Fruit fly (Drosophila melanogaster) whole organism, pupa: ENCODE results near the gene GATAd.

Experiments
- CG10348 ChIP-seq: fragments of 200-800 bp; sonication (Bioruptor generic); IDR thresholded peaks from 2 replicates; pipeline ENCODE4 v1.3.6; 2022; ENCODE audit warnings: missing biosample characterization, missing genetic modification characterization
- CG12605 ChIP-seq: fragments of 200-800 bp; sonication (Bioruptor generic); IDR thresholded peaks from 2 replicates; pipeline ENCODE4 v1.3.6; 2022; ENCODE audit warnings: missing biosample characterization, missing genetic modification characterization
- CG13204 ChIP-seq: fragments of 200-800 bp; sonication (Bioruptor generic); optimal IDR thresholded peaks from 2 replicates; lab custom pipeline; 2018; ENCODE audit warnings: missing biosample characterization, mild to moderate bottlenecking, missing genetic modification characterization, moderate library complexity
- CG14655 ChIP-seq: fragments of 200-800 bp; sonication (Bioruptor generic); optimal IDR thresholded peaks from 3 replicates; lab custom pipeline; 2017; ENCODE audit warnings: mild to moderate bottlenecking, missing biosample characterization, missing genetic modification reagents, missing genetic modification characterization
- CG15710 ChIP-seq: fragments of 200-800 bp; sonication (Bioruptor generic); optimal IDR thresholded peaks from 2 replicates; lab custom pipeline; 2018; ENCODE audit warnings: missing biosample characterization, mild to moderate bottlenecking, missing genetic modification characterization, moderate library complexity
- CG17806 ChIP-seq: fragments of 200-800 bp; sonication (Bioruptor generic); optimal IDR thresholded peaks from 2 replicates; lab custom pipeline; 2018; ENCODE audit warnings: missing biosample characterization, mild to moderate bottlenecking, missing genetic modification characterization, moderate library complexity
- CG32121 ChIP-seq: fragments of 200-800 bp; sonication (Bioruptor generic); IDR thresholded peaks from 2 replicates; pipeline ENCODE4 v1.3.6; 2022; ENCODE audit warnings: missing biosample characterization, missing genetic modification characterization
- CG34367 ChIP-seq: fragments of 200-800 bp; sonication (Bioruptor generic); optimal IDR thresholded peaks from 2 replicates; lab custom pipeline; 2018; ENCODE audit warnings: missing biosample characterization, mild to moderate bottlenecking, missing genetic modification characterization
- CG4496 ChIP-seq: fragments of 200-800 bp; sonication (Bioruptor generic); IDR thresholded peaks from 3 replicates; pipeline ENCODE4 v1.3.6; 2022; ENCODE audit warnings: missing biosample characterization, missing genetic modification characterization
- CG8159 ChIP-seq: fragments of 200-800 bp; sonication (Bioruptor generic); optimal IDR thresholded peaks from 3 replicates; lab custom pipeline; 2018; ENCODE audit warnings: missing biosample characterization, mild to moderate bottlenecking, missing genetic modification characterization, moderate library complexity
- CG8301 ChIP-seq: fragments of 200-800 bp; sonication (Bioruptor generic); optimal IDR thresholded peaks from 2 replicates; lab custom pipeline; 2018; ENCODE audit warnings: missing biosample characterization, mild to moderate bottlenecking, missing genetic modification characterization
- CG9948 ChIP-seq: fragments of 200-800 bp; sonication (Bioruptor generic); optimal IDR thresholded peaks from 2 replicates; lab custom pipeline; 2018; ENCODE audit warnings: missing biosample characterization, mild to moderate bottlenecking, missing genetic modification characterization, moderate library complexity
- D1 ChIP-seq: fragments of 200-800 bp; sonication (Bioruptor generic); optimal IDR thresholded peaks from 2 replicates; lab custom pipeline; 2018; ENCODE audit warnings: missing biosample characterization, mild to moderate bottlenecking, missing genetic modification characterization, moderate library complexity
- EcR ChIP-seq: fragments of 200-800 bp; sonication (Bioruptor generic); optimal IDR thresholded peaks from 3 replicates; lab custom pipeline; 2019; ENCODE audit warnings: missing biosample characterization, missing genetic modification characterization, mild to moderate bottlenecking, moderate library complexity, missing genetic modification reagents
- Ets98B ChIP-seq: fragments of 200-800 bp; sonication (Bioruptor generic); IDR thresholded peaks from 2 replicates; pipeline ENCODE4 v1.3.6; 2022; ENCODE audit warnings: missing biosample characterization, missing genetic modification characterization
- Pif1A ChIP-seq: fragments of 200-800 bp; sonication (Bioruptor generic); optimal IDR thresholded peaks from 3 replicates; lab custom pipeline; 2016; ENCODE audit warnings: missing biosample characterization, missing genetic modification characterization
- Pif1B ChIP-seq: fragments of 200-800 bp; sonication (Bioruptor generic); optimal IDR thresholded peaks from 3 replicates; lab custom pipeline; 2016; ENCODE audit warnings: missing biosample characterization, missing genetic modification characterization
- Snoo ChIP-seq: fragments of 200-800 bp; sonication (Bioruptor generic); optimal IDR thresholded peaks from 3 replicates; lab custom pipeline; 2017; ENCODE audit warnings: missing biosample characterization, mild to moderate bottlenecking, missing genetic modification characterization, inconsistent platforms
- fd96Ca ChIP-seq: fragments of 200-800 bp; sonication (Bioruptor generic); IDR thresholded peaks from 3 replicates; pipeline ENCODE4 v1.3.6; 2022; ENCODE audit warnings: missing biosample characterization, missing genetic modification characterization
- gl ChIP-seq: fragments of 200-800 bp; sonication (Bioruptor generic); optimal IDR thresholded peaks from 2 replicates; lab custom pipeline; 2018; ENCODE audit warnings: missing biosample characterization, mild to moderate bottlenecking, missing genetic modification characterization
- rn ChIP-seq: fragments of 200-800 bp; sonication (Bioruptor generic); IDR thresholded peaks from 2 replicates; pipeline ENCODE4 v1.3.6; 2022; ENCODE audit warnings: missing biosample characterization, missing genetic modification characterization

Gene GATAd

dm6 chr2L:10321036-10321583 is 12.4 kb upstream of the GATAd start:
- TF ChIP-seq fd96Ca (GFP tag; lab: Robert Waterston, UW) (no peak), Pif1A (GFP tag; lab: Kevin White, UChicago) (no peak), CG8301 (tag; lab: Kevin White, UChicago) (no peak), CG9948 (no peak), CG12605 (GFP tag; lab: Robert Waterston, UW) (no peak), CG32121 (GFP tag; lab: Robert Waterston, UW) (no peak), CG13204 (GFP tag; lab: Kevin White, UChicago) (no peak), Ets98B (GFP tag; lab: Robert Waterston, UW) (no peak), D1 (tag; lab: Kevin White, UChicago) (no peak), gl (no peak), EcR (GFP tag; lab: Kevin White, UChicago) (no peak), CG10348 (no peak), rn (GFP tag; lab: Robert Waterston, UW) (no peak), CG4496 (GFP tag; lab: Robert Waterston, UW) (no peak)
- TF ChIP-seq, all 21 proteins: peak for 0

DNA sequence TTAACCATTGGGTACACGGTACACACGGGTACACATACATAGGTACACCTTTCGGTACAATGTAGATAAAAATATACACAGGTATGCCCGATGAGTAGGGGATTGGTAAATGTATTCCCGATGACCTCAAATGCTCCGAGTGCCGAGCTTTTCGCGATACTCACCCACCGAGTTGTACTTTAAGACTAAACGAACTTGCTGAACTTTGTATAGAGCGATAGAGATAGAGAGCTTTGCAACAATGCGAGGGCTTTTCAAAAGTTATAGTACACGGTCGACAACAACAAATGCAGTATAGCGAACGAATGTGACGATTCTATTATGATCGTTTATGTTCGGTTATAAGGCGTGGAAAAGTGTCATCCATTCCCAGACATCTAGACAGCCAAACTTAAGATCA is 11.9 kb upstream of the GATAd start:
- TF ChIP-seq CG13204 (GFP tag; lab: Kevin White, UChicago): no peak
- no peak for TF ChIP-seq CG9948
- peak; percentile 90 for TF ChIP-seq EcR (GFP tag; lab: Kevin White, UChicago)
- TF ChIP-seq D1 (tag; lab: Kevin White, UChicago): no peak
- no peak; the same call in 1 of the 2 replicates for TF ChIP-seq Ets98B (GFP tag; lab: Robert Waterston, UW)
- TF ChIP-seq gl: peak; percentile 42
- no peak for TF ChIP-seq CG14655
- TF ChIP-seq Pif1B (GFP tag; lab: Kevin White, UChicago): no peak
- TF ChIP-seq Pif1A (GFP tag; lab: Kevin White, UChicago): no peak
- no peak for TF ChIP-seq Snoo
- TF ChIP-seq CG4496 (GFP tag; lab: Robert Waterston, UW): no peak
- TF ChIP-seq CG10348: no peak
- TF ChIP-seq CG32121 (GFP tag; lab: Robert Waterston, UW): peak; percentile 51; the same call in 1 of the 2 replicates
- TF ChIP-seq CG34367 (tag; lab: Kevin White, UChicago): no peak
- TF ChIP-seq CG12605 (GFP tag; lab: Robert Waterston, UW): no peak
- TF ChIP-seq CG17806 (tag; lab: Kevin White, UChicago): no peak
- no peak for TF ChIP-seq rn (GFP tag; lab: Robert Waterston, UW)
- TF ChIP-seq fd96Ca (GFP tag; lab: Robert Waterston, UW): no peak
- TF ChIP-seq CG8159 (tag; lab: Kevin White, UChicago): no peak
- no peak for TF ChIP-seq CG8301 (tag; lab: Kevin White, UChicago)
- no peak for TF ChIP-seq CG15710 (tag; lab: Kevin White, UChicago)
- TF ChIP-seq, all 21 proteins: peak for 3

DNA sequence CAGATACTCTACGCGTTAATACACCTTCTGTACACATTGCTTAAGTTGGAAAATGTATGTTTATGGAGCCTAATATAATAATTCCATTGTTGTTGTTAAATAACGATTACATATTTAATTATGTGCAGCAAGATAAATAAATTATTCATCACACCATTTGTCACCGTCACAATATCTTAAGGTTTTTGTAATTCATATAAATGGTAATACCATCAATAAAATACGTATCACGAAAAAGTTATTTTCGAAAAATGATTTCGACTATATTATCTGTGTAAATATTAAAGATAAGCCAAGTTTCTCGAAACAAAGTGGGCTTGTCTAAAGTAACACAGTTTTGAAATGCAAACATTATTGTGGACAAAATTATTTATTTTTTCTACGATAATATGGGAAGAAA is 11.4 kb upstream of the GATAd start, which contains the start of gene CG4995:
CG4995 (plus strand) TSS at position 301 of the 400 bp plus-strand sequence.
- no peak for TF ChIP-seq Pif1B (GFP tag; lab: Kevin White, UChicago)
- no peak for TF ChIP-seq CG13204 (GFP tag; lab: Kevin White, UChicago)
- no peak for TF ChIP-seq CG8301 (tag; lab: Kevin White, UChicago)
- no peak for TF ChIP-seq CG12605 (GFP tag; lab: Robert Waterston, UW)
- TF ChIP-seq gl: no peak
- no peak for TF ChIP-seq Snoo
- no peak for TF ChIP-seq Pif1A (GFP tag; lab: Kevin White, UChicago)
- no peak for TF ChIP-seq Ets98B (GFP tag; lab: Robert Waterston, UW)
- TF ChIP-seq fd96Ca (GFP tag; lab: Robert Waterston, UW): no peak
- no peak for TF ChIP-seq CG32121 (GFP tag; lab: Robert Waterston, UW)

DNA sequence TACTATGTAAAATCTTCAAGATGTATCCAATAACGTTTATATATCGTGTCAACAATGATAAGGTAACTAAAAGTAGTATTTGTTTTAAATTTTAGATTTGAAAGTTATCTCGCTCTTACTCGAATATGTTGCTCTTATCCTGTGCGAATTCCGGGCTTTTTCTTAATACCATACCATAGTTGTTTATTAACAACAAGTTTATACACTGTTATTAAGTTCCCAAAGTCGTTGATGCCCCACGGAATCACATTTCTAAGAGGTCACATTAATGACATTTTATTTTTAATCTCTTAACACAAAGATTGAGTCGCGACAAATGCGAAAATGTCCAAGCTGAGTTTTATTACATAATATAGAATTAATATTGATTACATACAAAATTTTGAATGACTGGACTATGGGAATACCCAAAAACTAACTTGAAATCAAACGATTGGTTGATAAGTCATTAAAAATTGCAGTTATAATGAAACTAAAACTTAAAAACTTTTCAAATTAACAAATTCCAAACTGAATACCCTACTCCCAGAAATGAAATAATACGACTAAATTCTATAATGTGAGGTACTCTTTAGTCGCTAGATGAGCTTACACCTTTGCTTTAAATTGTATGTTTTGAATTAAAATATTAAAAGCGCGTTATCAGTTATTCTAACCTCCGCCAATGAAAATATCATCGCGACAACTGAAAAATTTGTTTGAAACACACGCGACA is 10.6 kb upstream of the GATAd start, which contains the start of gene CG5381:
CG5381 (minus strand) TSS at position 330 of the 715 bp plus-strand sequence.
- TF ChIP-seq CG17806 (tag; lab: Kevin White, UChicago) (no peak), CG8301 (tag; lab: Kevin White, UChicago) (no peak), CG9948 (no peak), CG34367 (tag; lab: Kevin White, UChicago) (no peak), CG4496 (GFP tag; lab: Robert Waterston, UW) (no peak), rn (GFP tag; lab: Robert Waterston, UW) (no peak), gl (no peak)
- TF ChIP-seq, all 21 proteins: peak for 0

dm6 chr2L:10327790-10328189 is 5.7 kb upstream of the GATAd start, which contains the start of gene RnrL:
Gene RnrL, minus strand, starts transcription at chr2L:10327943.
- TF ChIP-seq CG8159 (tag; lab: Kevin White, UChicago) (no peak), fd96Ca (GFP tag; lab: Robert Waterston, UW) (no peak), Snoo (no peak), CG14655 (no peak), Pif1A (GFP tag; lab: Kevin White, UChicago) (no peak), CG8301 (tag; lab: Kevin White, UChicago) (no peak), CG13204 (GFP tag; lab: Kevin White, UChicago) (no peak), rn (GFP tag; lab: Robert Waterston, UW) (no peak), gl (no peak), CG4496 (GFP tag; lab: Robert Waterston, UW) (no peak), EcR (GFP tag; lab: Kevin White, UChicago) (no peak), Ets98B (GFP tag; lab: Robert Waterston, UW) (no peak), CG10348 (no peak)
